Worm (Caenorhabditis elegans) whole organism, mixed stage, embryonic: ENCODE results near the gene ZK930.7.

Source experiments
- lsy-2 ChIP-seq: fragments of 150-350 bp; optimal IDR thresholded peaks from 2 replicates; lab custom pipeline; 2014; ENCODE audit warnings: missing biosample characterization, missing genetic modification characterization
- pha-4 ChIP-seq: fragments of 150-350 bp; optimal IDR thresholded peaks from 2 replicates; lab custom pipeline; 2018; ENCODE audit warnings: missing biosample characterization, missing genetic modification reagents, missing genetic modification characterization

DNA sequence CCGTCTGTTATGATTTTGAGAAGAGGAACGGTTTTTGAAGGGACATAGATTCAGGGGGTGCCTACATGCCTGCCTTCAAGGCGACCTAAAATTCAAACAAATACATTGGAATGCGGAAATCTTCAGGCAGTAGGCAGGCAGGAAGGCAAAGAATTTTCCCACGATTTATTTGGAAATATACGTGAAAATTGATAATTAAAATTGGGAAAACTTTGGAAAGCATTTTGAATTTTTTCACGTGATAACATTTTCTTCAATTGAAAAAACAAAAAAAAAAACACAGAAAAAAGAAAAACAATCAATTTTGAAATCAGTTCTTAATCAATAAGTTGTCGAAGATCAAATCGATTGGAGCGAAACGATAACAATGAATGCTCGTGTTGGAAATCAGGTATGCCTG, 8.2 kb upstream of the ZK930.7 start, which contains the start of gene ZK930.4:
- TF ChIP-seq lsy-2 (tag; lab: Kevin White, UChicago) (no peak), pha-4 (tag; lab: Kevin White, UChicago) (no peak)
